Worm (Caenorhabditis elegans): Measurements from ENCODE around the gene hel-1.

- TF ChIP-seq pha-4 (tag; optimal IDR thresholded peaks at IDR 0.05): no peak
- no peak for TF ChIP-seq K09A11.1 (tag; optimal IDR thresholded peaks at IDR 0.05; ENCODE audit: insufficient read depth)
- TF ChIP-seq ceh-9 (tag; optimal IDR thresholded peaks at IDR 0.05): no peak
- no peak for TF ChIP-seq F13H6.1 (tag; optimal IDR thresholded peaks at IDR 0.05)
Measured at ce11 chrII:8360453-8360852, 31.8 kb upstream of the hel-1 start, which contains the start of gene M195.2.
